Worm (Caenorhabditis elegans) whole organism, mixed stage, embryonic: ENCODE results near the gene col-181.

Experiments
- M03D4.4 ChIP-seq: sonication (generic microtip); optimal IDR thresholded peaks from 2 replicates; lab custom pipeline; 2017; ENCODE audit warnings: mild to moderate bottlenecking, missing genetic modification characterization, missing compliant biosample characterization
- blmp-1 ChIP-seq: fragments of 150-350 bp; optimal IDR thresholded peaks from 2 replicates; lab custom pipeline; 2014; ENCODE audit warnings: missing biosample characterization, missing genetic modification characterization
- ceh-39 ChIP-seq: fragments of 150-350 bp; optimal IDR thresholded peaks from 2 replicates; lab custom pipeline; 2014; ENCODE audit warnings: missing biosample characterization, missing genetic modification characterization
- ceh-83 ChIP-seq: fragments of 200-800 bp; sonication (Bioruptor generic); optimal IDR thresholded peaks from 2 replicates; lab custom pipeline; 2018; ENCODE audit warnings: mild to moderate bottlenecking, missing genetic modification characterization, missing compliant biosample characterization
- ces-1 ChIP-seq: fragments of 150-350 bp; optimal IDR thresholded peaks from 2 replicates; lab custom pipeline; 2014; ENCODE audit warnings: missing biosample characterization, missing genetic modification reagents, missing genetic modification characterization
- cnd-1 ChIP-seq: fragments of 200-800 bp; sonication (Bioruptor generic); optimal IDR thresholded peaks from 2 replicates; lab custom pipeline; 2018; ENCODE audit warnings: mild to moderate bottlenecking, missing genetic modification characterization, missing compliant biosample characterization
- drap-1 ChIP-seq: fragments of 200-800 bp; sonication (Bioruptor generic); optimal IDR thresholded peaks from 3 replicates; lab custom pipeline; 2018; ENCODE audit warnings: mild to moderate bottlenecking, missing genetic modification characterization, missing compliant biosample characterization
- elt-1 ChIP-seq: sonication (generic microtip); optimal IDR thresholded peaks from 2 replicates; lab custom pipeline; 2017; ENCODE audit warnings: missing genetic modification characterization, mild to moderate bottlenecking, missing compliant biosample characterization, antibody characterized with exemption, moderate library complexity, borderline replicate concordance; ENCODE audit not compliant: insufficient read depth
- elt-3 ChIP-seq: fragments of 150-350 bp; optimal IDR thresholded peaks from 2 replicates; lab custom pipeline; 2014; ENCODE audit warnings: missing biosample characterization, missing genetic modification characterization
- flh-1 ChIP-seq: fragments of 200-800 bp; sonication (Bioruptor generic); optimal IDR thresholded peaks from 2 replicates; lab custom pipeline; 2018; ENCODE audit warnings: mild to moderate bottlenecking, missing genetic modification characterization, moderate library complexity, missing compliant biosample characterization
- ham-2 ChIP-seq: fragments of 200-800 bp; sonication (Bioruptor generic); optimal IDR thresholded peaks from 2 replicates; lab custom pipeline; 2018; ENCODE audit warnings: mild to moderate bottlenecking, missing genetic modification characterization, missing compliant biosample characterization
- hlh-1 ChIP-seq: fragments of 150-350 bp; optimal IDR thresholded peaks from 2 replicates; lab custom pipeline; 2014; ENCODE audit warnings: missing biosample characterization, missing genetic modification reagents, missing genetic modification characterization
- lin-13 ChIP-seq: fragments of 150-350 bp; optimal IDR thresholded peaks from 2 replicates; lab custom pipeline; 2014; ENCODE audit warnings: missing biosample characterization, missing genetic modification characterization
- lin-32 ChIP-seq: fragments of 200-800 bp; sonication (Bioruptor generic); optimal IDR thresholded peaks from 2 replicates; lab custom pipeline; 2018; ENCODE audit warnings: mild to moderate bottlenecking, missing genetic modification characterization, missing compliant biosample characterization
- lsy-2 ChIP-seq: fragments of 150-350 bp; optimal IDR thresholded peaks from 2 replicates; lab custom pipeline; 2014; ENCODE audit warnings: missing biosample characterization, missing genetic modification characterization
- mab-5 ChIP-seq: fragments of 150-350 bp; optimal IDR thresholded peaks from 2 replicates; lab custom pipeline; 2014; ENCODE audit warnings: missing biosample characterization, missing genetic modification characterization
- mep-1 ChIP-seq: fragments of 150-350 bp; optimal IDR thresholded peaks from 2 replicates; lab custom pipeline; 2017; ENCODE audit warnings: missing biosample characterization, missing genetic modification reagents, missing genetic modification characterization, inconsistent platforms
- mls-2 ChIP-seq: sonication (generic microtip); optimal IDR thresholded peaks from 2 replicates; lab custom pipeline; 2016; ENCODE audit warnings: mild to moderate bottlenecking, missing genetic modification characterization, moderate library complexity, missing compliant biosample characterization
- nhr-12 ChIP-seq: fragments of 150-350 bp; optimal IDR thresholded peaks from 2 replicates; lab custom pipeline; 2014; ENCODE audit warnings: missing biosample characterization, missing genetic modification characterization
- nhr-237 ChIP-seq: fragments of 150-350 bp; optimal IDR thresholded peaks from 2 replicates; lab custom pipeline; 2014; ENCODE audit warnings: missing biosample characterization, missing genetic modification characterization
- nhr-28 ChIP-seq: fragments of 150-350 bp; optimal IDR thresholded peaks from 2 replicates; lab custom pipeline; 2014; ENCODE audit warnings: missing biosample characterization, missing genetic modification characterization
- nhr-76 ChIP-seq: sonication (generic microtip); optimal IDR thresholded peaks from 2 replicates; lab custom pipeline; 2017; ENCODE audit warnings: missing biosample characterization, missing genetic modification characterization
- pha-4 ChIP-seq: fragments of 150-350 bp; optimal IDR thresholded peaks from 2 replicates; lab custom pipeline; 2018; ENCODE audit warnings: missing biosample characterization, missing genetic modification reagents, missing genetic modification characterization
- snpc-4 ChIP-seq: fragments of 150-350 bp; optimal IDR thresholded peaks from 2 replicates; lab custom pipeline; 2014; ENCODE audit warnings: missing biosample characterization, missing genetic modification characterization
- sptf-1 ChIP-seq: sonication (generic microtip); optimal IDR thresholded peaks from 2 replicates; lab custom pipeline; 2017; ENCODE audit warnings: mild to moderate bottlenecking, missing genetic modification characterization, moderate library complexity, missing compliant biosample characterization
- tbx-8 ChIP-seq: fragments of 200-800 bp; sonication (Bioruptor generic); optimal IDR thresholded peaks from 2 replicates; lab custom pipeline; 2018; ENCODE audit warnings: mild to moderate bottlenecking, missing genetic modification characterization, moderate library complexity, missing compliant biosample characterization
- unc-120 ChIP-seq: sonication (generic microtip); optimal IDR thresholded peaks from 2 replicates; lab custom pipeline; 2017; ENCODE audit warnings: missing genetic modification characterization, missing compliant biosample characterization; ENCODE audit not compliant: poor library complexity, severe bottlenecking
- unc-39 ChIP-seq: fragments of 150-350 bp; optimal IDR thresholded peaks from 2 replicates; lab custom pipeline; 2014; ENCODE audit warnings: missing biosample characterization, missing genetic modification characterization
- unc-62 ChIP-seq: fragments of 150-350 bp; optimal IDR thresholded peaks from 2 replicates; lab custom pipeline; 2014; ENCODE audit warnings: missing biosample characterization, missing genetic modification reagents, missing genetic modification characterization
- zip-8 ChIP-seq: fragments of 150-350 bp; optimal IDR thresholded peaks from 2 replicates; lab custom pipeline; 2014; ENCODE audit warnings: missing biosample characterization, missing genetic modification characterization
- ztf-11 ChIP-seq: fragments of 150-350 bp; optimal IDR thresholded peaks from 2 replicates; lab custom pipeline; 2014; ENCODE audit warnings: missing biosample characterization, missing genetic modification characterization

col-181 gene

DNA sequence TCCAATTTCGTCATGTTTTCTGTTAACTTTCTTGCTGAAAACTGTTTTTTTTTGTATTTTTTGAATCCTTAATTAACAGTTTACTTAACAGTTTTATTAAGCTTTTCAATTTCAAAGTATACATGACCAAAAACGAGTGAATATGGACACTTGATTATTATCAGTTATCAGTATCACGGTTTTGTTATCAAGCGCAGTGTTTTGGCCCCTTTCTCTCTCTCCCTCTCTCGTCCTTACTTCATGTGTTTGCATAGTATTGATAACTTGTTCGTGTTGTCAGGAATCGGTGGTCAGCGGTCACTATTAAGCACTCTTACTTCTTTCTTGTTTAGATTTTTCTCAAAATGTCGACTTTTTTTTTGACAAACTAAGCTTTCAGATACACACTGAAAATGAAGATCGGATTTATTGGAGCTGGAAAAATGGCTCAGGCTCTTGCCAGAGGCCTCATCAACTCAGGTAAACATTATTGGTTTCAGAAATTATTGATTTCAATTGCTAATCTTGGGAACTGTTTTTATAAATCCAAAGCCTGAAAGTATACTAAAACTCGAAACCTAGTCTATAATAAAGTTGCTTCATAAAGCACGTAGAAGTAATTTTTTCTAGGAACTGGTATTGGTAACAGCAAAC, 41.8 kb downstream of the col-181 start, which contains the start of gene pycr-1:
pycr-1 (plus strand) TSS at position 380 of the 633 bp plus-strand sequence.
- TF ChIP-seq ztf-11 (tag; lab: Kevin White, UChicago) (no peak), zip-8 (tag; lab: Kevin White, UChicago) (no peak), nhr-28 (tag; lab: Kevin White, UChicago) (no peak), nhr-76 (tag; lab: Kevin White, UChicago) (no peak), unc-39 (tag; lab: Kevin White, UChicago) (no peak), cnd-1 (tag; lab: Kevin White, UChicago) (no peak), elt-3 (tag; lab: Kevin White, UChicago) (no peak), pha-4 (tag; lab: Kevin White, UChicago) (no peak), hlh-1 (tag; lab: Kevin White, UChicago) (no peak), unc-62 (no peak), tbx-8 (no peak), lsy-2 (tag; lab: Kevin White, UChicago) (no peak), ceh-83 (GFP tag; lab: Kevin White, UChicago) (no peak), blmp-1 (tag; lab: Kevin White, UChicago) (no peak), ceh-39 (tag; lab: Kevin White, UChicago) (no peak), unc-120 (tag; lab: Kevin White, UChicago) (no peak), M03D4.4 (no peak), nhr-12 (no peak), sptf-1 (tag; lab: Kevin White, UChicago) (no peak), ces-1 (no peak)

DNA sequence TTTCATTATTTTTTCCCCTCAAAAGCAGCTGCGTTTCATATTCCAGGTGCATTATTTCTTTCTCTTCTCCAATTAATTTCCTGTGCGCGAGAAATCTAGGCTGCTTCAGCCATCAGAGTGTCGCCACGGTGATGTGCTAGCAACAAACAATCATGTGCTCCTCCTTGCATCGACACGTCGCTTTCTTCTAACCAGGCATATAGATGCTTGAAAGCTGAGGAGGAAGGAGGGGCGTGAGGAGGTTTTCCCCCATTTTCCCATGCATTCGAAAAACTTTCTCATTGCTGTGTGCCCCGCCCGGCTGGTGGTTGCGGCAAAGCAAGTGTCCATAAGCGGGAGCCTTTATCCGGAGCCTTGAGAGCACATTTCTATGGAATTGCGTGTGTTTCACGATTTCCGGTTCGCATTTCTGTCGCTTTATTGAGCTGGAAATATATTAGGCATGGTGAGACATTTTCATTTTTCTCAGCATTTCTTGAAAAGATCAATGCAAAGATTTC, 45.0 kb downstream of the col-181 start, which contains the start of gene znf-474:
znf-474 (plus strand) TSS at position 287 of the 500 bp plus-strand sequence.
- no peak for TF ChIP-seq M03D4.4
- no peak for TF ChIP-seq mls-2 (tag; lab: Kevin White, UChicago)
- TF ChIP-seq flh-1 (GFP tag; lab: Kevin White, UChicago), result no peak
- TF ChIP-seq mab-5 (tag; lab: Kevin White, UChicago), result no peak
- no peak for TF ChIP-seq tbx-8
- TF ChIP-seq ceh-39 (tag; lab: Kevin White, UChicago), result no peak
- TF ChIP-seq elt-1 (tag; lab: Kevin White, UChicago), result no peak
- TF ChIP-seq hlh-1 (tag; lab: Kevin White, UChicago), result no peak
- no peak for TF ChIP-seq mep-1 (tag; lab: Kevin White, UChicago)
- no peak for TF ChIP-seq sptf-1 (tag; lab: Kevin White, UChicago)
- TF ChIP-seq snpc-4 (tag; lab: Kevin White, UChicago), result no peak
- no peak for TF ChIP-seq nhr-12
- no peak for TF ChIP-seq lin-32 (GFP tag; lab: Kevin White, UChicago)
- TF ChIP-seq ceh-83 (GFP tag; lab: Kevin White, UChicago), result no peak
- TF ChIP-seq ztf-11 (tag; lab: Kevin White, UChicago), result no peak

DNA sequence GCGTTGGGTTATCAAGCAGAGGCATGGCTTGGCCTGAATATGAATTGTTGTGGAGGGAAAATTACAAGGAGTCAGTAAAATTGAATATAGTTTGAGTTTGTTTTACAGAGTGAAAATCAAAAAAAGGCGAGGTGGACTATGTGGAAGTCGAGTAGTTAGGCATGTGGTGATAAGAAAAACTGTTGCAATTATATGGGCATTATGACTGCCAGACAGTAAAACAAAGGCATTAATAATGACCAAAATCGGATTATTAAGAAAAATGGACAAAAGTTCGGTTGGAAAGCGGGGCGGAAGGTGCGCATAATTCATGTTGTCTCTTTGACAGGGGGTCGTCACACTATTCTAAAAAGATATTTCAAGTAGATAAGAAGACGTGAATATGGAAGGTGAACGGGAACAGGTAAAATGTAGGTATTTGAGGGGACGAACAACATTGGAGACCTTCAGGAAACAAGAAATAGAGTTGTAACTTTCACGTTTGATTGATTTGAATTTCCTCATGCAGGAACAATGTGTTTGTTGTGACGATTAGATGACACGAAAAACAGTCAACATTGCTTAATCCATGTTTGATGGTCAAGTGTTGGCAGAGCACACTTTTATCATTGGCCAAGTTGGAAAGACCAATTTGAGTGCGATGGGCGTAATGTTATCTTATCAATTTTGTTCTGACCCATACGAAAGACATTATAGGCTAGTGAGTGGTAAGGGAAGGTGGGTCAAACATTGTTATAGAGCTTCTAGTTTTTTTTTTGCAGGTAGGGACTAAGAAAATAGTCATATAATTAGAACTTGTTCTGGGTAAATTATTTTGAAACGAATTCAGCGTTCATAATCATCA, 49.5 kb downstream of the col-181 start, which contains the start of gene mfsd-11:
mfsd-11 (minus strand) TSS at position 51 of the 844 bp plus-strand sequence.
- TF ChIP-seq lsy-2 (tag; lab: Kevin White, UChicago) (no peak), cnd-1 (tag; lab: Kevin White, UChicago) (no peak), pha-4 (tag; lab: Kevin White, UChicago) (no peak), unc-62 (no peak), lin-13 (no peak), nhr-237 (tag; lab: Kevin White, UChicago) (no peak), unc-39 (tag; lab: Kevin White, UChicago) (no peak), drap-1 (GFP tag; lab: Kevin White, UChicago) (no peak), M03D4.4 (no peak), blmp-1 (tag; lab: Kevin White, UChicago) (no peak), ztf-11 (tag; lab: Kevin White, UChicago) (no peak), elt-1 (tag; lab: Kevin White, UChicago) (no peak), ceh-39 (tag; lab: Kevin White, UChicago) (no peak), nhr-76 (tag; lab: Kevin White, UChicago) (no peak), hlh-1 (tag; lab: Kevin White, UChicago) (no peak), ham-2 (GFP tag; lab: Kevin White, UChicago) (no peak), snpc-4 (tag; lab: Kevin White, UChicago) (no peak)
